Worm (Caenorhabditis elegans): Measurements from ENCODE around the gene F54C8.7.

F54C8.7 gene

ce11 chrIII:9442846-9443245, 11.0 kb downstream of the F54C8.7 start:
- no peak for TF ChIP-seq dmd-4 (tag; optimal IDR thresholded peaks at IDR 0.05; ENCODE audit: borderline replicate concordance)
- TF ChIP-seq elt-4 (tag; optimal IDR thresholded peaks at IDR 0.05) = no peak
- no peak for TF ChIP-seq ceh-2 (tag; optimal IDR thresholded peaks at IDR 0.05)
- TF ChIP-seq sdc-2 (tag; optimal IDR thresholded peaks at IDR 0.05) = no peak
- no peak for TF ChIP-seq odd-2 (tag; optimal IDR thresholded peaks at IDR 0.05)
- TF ChIP-seq unc-55 (GFP tag; optimal IDR thresholded peaks at IDR 0.05) = no peak
- no peak for TF ChIP-seq gmeb-2 (tag; optimal IDR thresholded peaks at IDR 0.05)
- TF ChIP-seq F13H6.1 (tag; optimal IDR thresholded peaks at IDR 0.05) = no peak
- TF ChIP-seq fkh-10 (GFP tag; optimal IDR thresholded peaks at IDR 0.05) = no peak

DNA sequence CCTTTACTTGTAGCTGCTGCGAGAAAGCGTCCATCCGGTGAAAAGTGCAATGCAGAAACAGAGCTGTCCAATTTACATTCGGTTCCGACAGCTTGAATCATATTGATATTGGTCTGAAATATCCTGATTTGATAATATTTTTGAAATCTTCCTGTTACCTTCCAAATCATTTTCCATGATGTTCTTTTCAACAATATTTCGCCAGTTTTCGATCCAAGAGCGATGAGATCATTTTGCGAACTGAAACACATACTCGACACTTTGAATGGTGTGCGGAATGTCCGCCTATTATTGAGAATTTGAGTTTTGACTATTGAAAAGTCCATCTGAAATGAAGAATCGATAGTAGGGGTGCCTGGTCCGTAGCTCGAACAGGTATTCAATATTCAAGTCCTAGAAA, 12.7 kb downstream of the F54C8.7 start, which contains the start of gene emb-30:
emb-30 (minus strand) TSS at position 328 of the 400 bp plus-strand sequence.
- TF ChIP-seq ztf-16 (tag; optimal IDR thresholded peaks at IDR 0.05) (no peak), ceh-6 (GFP tag; optimal IDR thresholded peaks at IDR 0.05) (no peak), C38D4.7 (GFP tag; optimal IDR thresholded peaks at IDR 0.05) (no peak), elt-4 (tag; optimal IDR thresholded peaks at IDR 0.05) (no peak), ceh-18 (tag; optimal IDR thresholded peaks at IDR 0.05) (no peak), dmd-4 (tag; optimal IDR thresholded peaks at IDR 0.05; ENCODE audit: borderline replicate concordance) (no peak), odd-2 (tag; optimal IDR thresholded peaks at IDR 0.05) (no peak), F13H6.1 (tag; optimal IDR thresholded peaks at IDR 0.05) (no peak), Y22D7AL.16 (tag; optimal IDR thresholded peaks at IDR 0.05) (no peak), elt-2 (tag; optimal IDR thresholded peaks at IDR 0.05) (no peak)

- TF ChIP-seq F13H6.1 (tag; optimal IDR thresholded peaks at IDR 0.05) (no peak), unc-3 (GFP tag; conservative IDR thresholded peaks at IDR 0.05) (no peak), unc-3 (tag; optimal IDR thresholded peaks at IDR 0.05) (no peak), ceh-24 (tag; optimal IDR thresholded peaks at IDR 0.05) (no peak), dmd-4 (tag; optimal IDR thresholded peaks at IDR 0.05; ENCODE audit: borderline replicate concordance) (no peak), ceh-9 (tag; optimal IDR thresholded peaks at IDR 0.05) (no peak), pat-9 (tag; optimal IDR thresholded peaks at IDR 0.05) (no peak), ama-1 (optimal IDR thresholded peaks at IDR 0.05) (no peak), pqm-1 (tag; optimal IDR thresholded peaks at IDR 0.05) (no peak), pax-1 (tag; optimal IDR thresholded peaks at IDR 0.05) (no peak), hlh-15 (tag; optimal IDR thresholded peaks at IDR 0.05) (no peak), K09A11.1 (tag; optimal IDR thresholded peaks at IDR 0.05; ENCODE audit: insufficient read depth) (no peak), ceh-19 (GFP tag; optimal IDR thresholded peaks at IDR 0.05) (no peak), madf-2 (tag; optimal IDR thresholded peaks at IDR 0.05) (no peak), zip-5 (tag; optimal IDR thresholded peaks at IDR 0.05) (no peak), lim-6 (tag; optimal IDR thresholded peaks at IDR 0.05) (no peak), hlh-8 (tag; optimal IDR thresholded peaks at IDR 0.05) (no peak)
Observed at ce11 chrIII:9439399-9439798, 14.5 kb downstream of the F54C8.7 start, which contains the start of gene F54C8.1. F54C8.1 (plus strand) TSS chrIII:9439699.

ce11 chrIII:9434999-9435398, 18.9 kb downstream of the F54C8.7 start:
- TF ChIP-seq fkh-10 (GFP tag; optimal IDR thresholded peaks at IDR 0.05) (no peak), K02D7.2 (tag; optimal IDR thresholded peaks at IDR 0.05) (no peak), nhr-232 (tag; optimal IDR thresholded peaks at IDR 0.05) (no peak), syd-9 (tag; optimal IDR thresholded peaks at IDR 0.05) (no peak), elt-4 (tag; optimal IDR thresholded peaks at IDR 0.05) (no peak), dve-1 (tag; optimal IDR thresholded peaks at IDR 0.05) (no peak), ceh-34 (tag; optimal IDR thresholded peaks at IDR 0.05) (no peak), hlh-8 (tag; optimal IDR thresholded peaks at IDR 0.05) (no peak), elt-2 (tag; optimal IDR thresholded peaks at IDR 0.05) (no peak), rnt-1 (tag; optimal IDR thresholded peaks at IDR 0.05) (no peak), ceh-45 (GFP tag; IDR thresholded peaks at IDR 0.05) (no peak), ref-2 (tag; optimal IDR thresholded peaks at IDR 0.05) (no peak), ets-4 (tag; optimal IDR thresholded peaks at IDR 0.05) (no peak), pax-1 (tag; optimal IDR thresholded peaks at IDR 0.05) (no peak)
